Worm (Caenorhabditis elegans): Measurements from ENCODE around the gene clp-9.

Gene clp-9

ce11 chrV:9855920-9856852 lies 29.6 kb downstream of the clp-9 start:
- TF ChIP-seq hmg-1.2 (GFP tag; IDR thresholded peaks at IDR 0.05) (peak; percentile 76; the same call in 1 of the 2 replicates), sptf-2 (GFP tag; optimal IDR thresholded peaks at IDR 0.05) (no peak), tlf-1 (GFP tag; optimal IDR thresholded peaks at IDR 0.05) (no peak), efl-1 (GFP tag; optimal IDR thresholded peaks at IDR 0.05) (peak; percentile 9), nhr-80 (tag; optimal IDR thresholded peaks at IDR 0.05) (peak; percentile 14), bed-2 (GFP tag; IDR thresholded peaks at IDR 0.05) (no peak), mel-28 (tag; optimal IDR thresholded peaks at IDR 0.05; ENCODE audit: borderline replicate concordance) (no peak), madf-8 (GFP tag; conservative IDR thresholded peaks at IDR 0.05) (no peak), mcd-1 (GFP tag; IDR thresholded peaks at IDR 0.05) (peak; percentile 64), K12H6.12 (tag; optimal IDR thresholded peaks at IDR 0.05) (no peak), zfh-2 (GFP tag; conservative IDR thresholded peaks at IDR 0.05) (0 out of 2 replicates have a peak, but pooled peaks have one; percentile 16), attf-5 (GFP tag; optimal IDR thresholded peaks at IDR 0.05) (peak; percentile 50), K11D2.4 (GFP tag; IDR thresholded peaks at IDR 0.05) (no peak), B0336.3 (GFP tag; IDR thresholded peaks at IDR 0.05) (no peak), atf-7 (tag; optimal IDR thresholded peaks at IDR 0.05) (no peak), cebp-1 (GFP tag; IDR thresholded peaks at IDR 0.05) (no peak), cebp-1 (tag; optimal IDR thresholded peaks at IDR 0.05) (no peak)

DNA sequence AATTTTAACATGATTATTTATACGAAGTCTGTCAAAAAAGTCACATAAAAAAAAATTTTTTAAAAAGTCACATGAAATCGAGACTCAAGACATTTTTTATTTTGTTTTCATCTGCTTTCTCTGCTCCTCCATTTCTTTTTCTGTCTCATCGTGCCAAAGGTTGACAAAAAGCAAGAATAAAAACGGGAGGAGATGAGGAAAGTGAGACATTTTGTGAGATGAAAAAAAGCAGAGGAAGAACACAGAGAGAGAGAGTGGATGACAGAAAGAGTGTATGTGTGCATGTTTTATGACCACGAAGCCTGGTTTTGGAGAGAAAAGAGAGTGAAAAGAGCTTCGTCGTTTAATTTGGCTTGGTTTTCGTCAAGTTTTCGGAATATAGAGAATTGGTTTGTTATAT lies 32.0 kb downstream of the clp-9 start:
- no peak for TF ChIP-seq ztf-22 (GFP tag; optimal IDR thresholded peaks at IDR 0.05)
- peak in 1 of 3 experiments; percentile 2 for TF ChIP-seq lin-35 (GFP tag; optimal IDR thresholded peaks at IDR 0.05)

- no peak for TF ChIP-seq unc-62 (GFP tag; optimal IDR thresholded peaks at IDR 0.05)
- no peak for TF ChIP-seq F57C9.4 (tag; optimal IDR thresholded peaks at IDR 0.05)
- TF ChIP-seq pbrm-1 (GFP tag; IDR thresholded peaks at IDR 0.05): no peak
- TF ChIP-seq chd-7 (tag; optimal IDR thresholded peaks at IDR 0.05): no peak
- no peak for TF ChIP-seq Y79H2A.3 (GFP tag; conservative IDR thresholded peaks at IDR 0.05)
- no peak for TF ChIP-seq akir-1 (GFP tag; optimal IDR thresholded peaks at IDR 0.05)
- no peak for TF ChIP-seq repo-1 (tag; optimal IDR thresholded peaks at IDR 0.05)
- no peak for TF ChIP-seq nhr-80 (tag; optimal IDR thresholded peaks at IDR 0.05)
Observed at ce11 chrV:9848576-9848975, 37.2 kb downstream of the clp-9 start.

DNA sequence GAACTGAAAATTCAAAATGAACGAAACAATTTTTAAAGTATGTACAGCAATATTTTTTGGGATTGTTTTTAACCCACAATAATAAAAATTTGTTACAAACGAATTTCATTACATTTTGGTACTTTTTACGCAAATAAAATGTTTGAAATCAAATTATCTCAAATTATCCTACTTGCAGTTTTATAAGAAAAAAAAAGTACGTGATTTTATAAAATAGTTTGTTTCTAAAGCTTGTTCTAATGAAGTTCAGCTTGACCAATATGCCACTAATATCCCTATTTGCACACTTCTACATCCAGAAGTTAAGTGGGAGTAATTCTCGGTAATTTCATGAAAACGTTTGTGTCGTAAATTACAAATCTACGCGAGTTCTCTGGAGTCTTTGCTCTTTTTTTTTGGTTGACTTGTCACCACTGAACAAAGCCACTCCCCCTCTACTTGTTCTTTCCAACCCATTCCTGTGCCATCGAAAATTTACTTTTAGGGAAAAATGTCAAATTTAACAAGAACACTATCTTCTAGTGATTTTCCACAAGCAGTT lies 42.3 kb downstream of the clp-9 start, which contains the start of gene sru-8:
sru-8 (plus strand) TSS at position 491 of the 541 bp plus-strand sequence.
- TF ChIP-seq C06A6.2 (GFP tag; conservative IDR thresholded peaks at IDR 0.05) (no peak), tbp1 (GFP tag; optimal IDR thresholded peaks at IDR 0.05) (no peak), nhr-80 (tag; optimal IDR thresholded peaks at IDR 0.05) (no peak), ztf-6 (GFP tag; IDR thresholded peaks at IDR 0.05) (no peak), B0035.1 (tag; optimal IDR thresholded peaks at IDR 0.05) (no peak), attf-5 (GFP tag; optimal IDR thresholded peaks at IDR 0.05) (no peak), ceh-91 (GFP tag; IDR thresholded peaks at IDR 0.05) (no peak), tbx-9 (tag; optimal IDR thresholded peaks at IDR 0.05; ENCODE audit: borderline replicate concordance) (no peak), cebp-1 (GFP tag; IDR thresholded peaks at IDR 0.05) (no peak), cebp-1 (tag; optimal IDR thresholded peaks at IDR 0.05) (no peak), fkh-3 (tag; optimal IDR thresholded peaks at IDR 0.05) (no peak), rec-8 (tag; optimal IDR thresholded peaks at IDR 0.05) (no peak), let-526 (GFP tag; IDR thresholded peaks at IDR 0.05) (no peak), snpc-1.3 (tag; optimal IDR thresholded peaks at IDR 0.05; ENCODE audit: insufficient read depth) (no peak)

Measured in whole organism, young adult.